Worm (Caenorhabditis elegans): ENCODE data around the gene dnj-2.

The dnj-2 gene

ce11 chrIV:11298154-11299086, 15.4 kb downstream of the dnj-2 start, which contains the start of the genes B0035.15 and dnj-1 (continued):
- no peak for TF ChIP-seq dox-1 (GFP tag; IDR thresholded peaks at IDR 0.05)
- TF ChIP-seq lsy-27 (tag; optimal IDR thresholded peaks at IDR 0.05; ENCODE audit: borderline replicate concordance, insufficient read depth) = no peak
- TF ChIP-seq pha-4 (tag; optimal IDR thresholded peaks at IDR 0.05) = no peak
- TF ChIP-seq Y67H2A.10 (GFP tag; conservative IDR thresholded peaks at IDR 0.05) = no peak
- no peak for TF ChIP-seq ccch-3 (GFP tag; optimal IDR thresholded peaks at IDR 0.05)
- TF ChIP-seq madf-3 (GFP tag; IDR thresholded peaks at IDR 0.05) = 0 out of 2 replicates have a peak, but pooled peaks have one; percentile 19
- no peak for TF ChIP-seq snpc-1.1 (tag; optimal IDR thresholded peaks at IDR 0.05; ENCODE audit: insufficient read depth)
- TF ChIP-seq sptf-2 (GFP tag; optimal IDR thresholded peaks at IDR 0.05) = no peak
- TF ChIP-seq attf-5 (GFP tag; optimal IDR thresholded peaks at IDR 0.05) = peak; percentile 56
- no peak for TF ChIP-seq cebp-1 (GFP tag; IDR thresholded peaks at IDR 0.05)
- TF ChIP-seq cebp-1 (tag; optimal IDR thresholded peaks at IDR 0.05) = peak; percentile 42
- TF ChIP-seq ceh-40 (GFP tag; IDR thresholded peaks at IDR 0.05) = no peak
- TF ChIP-seq B0261.1 (tag; optimal IDR thresholded peaks at IDR 0.05) = no peak
- TF ChIP-seq egrh-3 (GFP tag; IDR thresholded peaks at IDR 0.05) = no peak

- no peak for TF ChIP-seq hmg-20 (GFP tag; IDR thresholded peaks at IDR 0.05)
These were observed 17.0 kb downstream of the dnj-2 start, which contains the start of gene mttu-1 for ce11 chrIV:11296787-11297186. TSS of gene mttu-1 (minus strand) at chrIV:11296887.

- TF ChIP-seq tbp1 (GFP tag; optimal IDR thresholded peaks at IDR 0.05) = peak; percentile 21
- TF ChIP-seq ets-4 (GFP tag; optimal IDR thresholded peaks at IDR 0.05) = peak; percentile 46
- TF ChIP-seq cebp-1 (GFP tag; IDR thresholded peaks at IDR 0.05) = no peak
- peak; percentile 32 for TF ChIP-seq cebp-1 (tag; optimal IDR thresholded peaks at IDR 0.05)
- peak; percentile 62 for TF ChIP-seq dox-1 (GFP tag; IDR thresholded peaks at IDR 0.05)
- no peak for TF ChIP-seq bed-1 (GFP tag; IDR thresholded peaks at IDR 0.05)
- TF ChIP-seq sea-2 (GFP tag; IDR thresholded peaks at IDR 0.05) = no peak
- peak; percentile 91 for TF ChIP-seq nhr-80 (tag; optimal IDR thresholded peaks at IDR 0.05)
- no peak for TF ChIP-seq nfyb-1 (GFP tag; IDR thresholded peaks at IDR 0.05)
These were observed 24.8 kb downstream of the dnj-2 start for ce11 chrIV:11288965-11289364.

ce11 chrIV:11287511-11287910, 26.3 kb downstream of the dnj-2 start, which contains the start of gene F54D1.6:
TSS of gene F54D1.6 (plus strand) at chrIV:11287811.
- no peak for TF ChIP-seq unc-62 (GFP tag; optimal IDR thresholded peaks at IDR 0.05)
- no peak for TF ChIP-seq F37B4.10 (GFP tag; IDR thresholded peaks at IDR 0.05)
- no peak for TF ChIP-seq dox-1 (GFP tag; IDR thresholded peaks at IDR 0.05)
- TF ChIP-seq F23B12.7 (tag; optimal IDR thresholded peaks at IDR 0.05; ENCODE audit: insufficient read depth) = no peak
- no peak for TF ChIP-seq ztf-6 (GFP tag; IDR thresholded peaks at IDR 0.05)
- no peak for TF ChIP-seq tbp1 (GFP tag; optimal IDR thresholded peaks at IDR 0.05)
- no peak for TF ChIP-seq egrh-3 (GFP tag; IDR thresholded peaks at IDR 0.05)
- TF ChIP-seq F55B11.4 (tag; optimal IDR thresholded peaks at IDR 0.05; ENCODE audit: borderline replicate concordance, insufficient read depth) = no peak
- no peak for TF ChIP-seq ceh-27 (GFP tag; optimal IDR thresholded peaks at IDR 0.05)
- no peak for TF ChIP-seq atf-7 (tag; optimal IDR thresholded peaks at IDR 0.05)
- no peak for TF ChIP-seq zim-3 (tag; optimal IDR thresholded peaks at IDR 0.05)
- no peak for TF ChIP-seq akir-1 (GFP tag; optimal IDR thresholded peaks at IDR 0.05)
- no peak for TF ChIP-seq him-1 (tag; optimal IDR thresholded peaks at IDR 0.05)
